Worm (Caenorhabditis elegans): ENCODE results near the gene Y38H6C.16.

The Y38H6C.16 gene

ce11 chrV:20489102-20489501 lies 50.0 kb downstream of the Y38H6C.16 start, which contains the start of gene srbc-78:
TSS of gene srbc-78 (minus strand) at chrV:20489202.
- no peak for TF ChIP-seq tlf-1 (GFP tag; optimal IDR thresholded peaks at IDR 0.05)

ce11 chrV:20486549-20486948 lies 52.6 kb downstream of the Y38H6C.16 start:
- TF ChIP-seq pha-4 (tag; optimal IDR thresholded peaks at IDR 0.05) (no peak), unc-130 (GFP tag; optimal IDR thresholded peaks at IDR 0.05) (no peak), sea-2 (GFP tag; IDR thresholded peaks at IDR 0.05) (no peak), C17E4.6 (GFP tag; IDR thresholded peaks at IDR 0.05) (no peak), attf-6 (GFP tag; IDR thresholded peaks at IDR 0.05) (no peak), lin-35 (GFP tag; optimal IDR thresholded peaks at IDR 0.05) (no peak), F23B12.7 (tag; optimal IDR thresholded peaks at IDR 0.05; ENCODE audit: insufficient read depth) (no peak), unc-62 (GFP tag; optimal IDR thresholded peaks at IDR 0.05) (no peak), madf-6 (GFP tag; IDR thresholded peaks at IDR 0.05) (no peak), athp-1 (tag; optimal IDR thresholded peaks at IDR 0.05) (no peak), chd-7 (tag; optimal IDR thresholded peaks at IDR 0.05) (no peak), ztf-25 (GFP tag; IDR thresholded peaks at IDR 0.05) (no peak), attf-3 (GFP tag; conservative IDR thresholded peaks at IDR 0.05) (no peak), pbrm-1 (GFP tag; IDR thresholded peaks at IDR 0.05) (no peak), Y67H2A.10 (GFP tag; conservative IDR thresholded peaks at IDR 0.05) (no peak), die-1 (tag; optimal IDR thresholded peaks at IDR 0.05) (no peak), snpc-3.4 (tag; optimal IDR thresholded peaks at IDR 0.05) (no peak)

Measured in whole organism, young adult.